Fruit fly (Drosophila melanogaster) whole organism, embryonic: ENCODE data around the gene pnt.
A peak's percentile ranks its signal among the peaks of the same experiment; 100 is the strongest.

Source experiments
- Awh ChIP-seq: fragments of 200-800 bp; sonication (Bioruptor generic); IDR thresholded peaks from 2 replicates; pipeline ENCODE4, ENCODE4 v1.3.6; 2022; ENCODE audit warnings: missing biosample characterization, missing genetic modification characterization
- Bteb2 ChIP-seq: fragments of 200-800 bp; sonication (Bioruptor generic); optimal IDR thresholded peaks from 2 replicates; lab custom pipeline; 2016; ENCODE audit warnings: missing biosample characterization, missing genetic modification characterization
- CG10267 ChIP-seq: fragments of 200-800 bp; sonication (Bioruptor generic); optimal IDR thresholded peaks from 2 replicates; lab custom pipeline; 2018; ENCODE audit warnings: missing biosample characterization, mild to moderate bottlenecking, missing genetic modification characterization, moderate library complexity
- CG11560 ChIP-seq: fragments of 200-800 bp; sonication (Bioruptor generic); IDR thresholded peaks from 3 replicates; pipeline ENCODE4 v1.3.6; 2022; ENCODE audit warnings: missing biosample characterization, missing genetic modification characterization
- CG14965 ChIP-seq: fragments of 200-800 bp; sonication (Bioruptor generic); optimal IDR thresholded peaks from 2 replicates; lab custom pipeline; 2016; ENCODE audit warnings: missing biosample characterization, missing genetic modification characterization, borderline replicate concordance
- CG15479 ChIP-seq: fragments of 200-800 bp; sonication (Bioruptor generic); optimal IDR thresholded peaks from 3 replicates; lab custom pipeline; 2019; ENCODE audit warnings: missing biosample characterization, mild to moderate bottlenecking, missing genetic modification characterization, moderate library complexity
- CG16863 ChIP-seq: fragments of 200-800 bp; sonication (Bioruptor generic); optimal IDR thresholded peaks from 3 replicates; lab custom pipeline; 2016; ENCODE audit warnings: missing biosample characterization, missing genetic modification characterization
- CG2116 ChIP-seq: fragments of 200-800 bp; sonication (Bioruptor generic); optimal IDR thresholded peaks from 3 replicates; lab custom pipeline; 2018; ENCODE audit warnings: missing biosample characterization, mild to moderate bottlenecking, missing genetic modification characterization
- CG30431 ChIP-seq: fragments of 200-800 bp; sonication (Bioruptor generic); optimal IDR thresholded peaks from 2 replicates; lab custom pipeline; 2017; ENCODE audit warnings: missing biosample characterization, missing genetic modification characterization
- CG31224 ChIP-seq: fragments of 200-800 bp; sonication (Bioruptor generic); IDR thresholded peaks from 2 replicates; pipeline ENCODE4 v1.3.6; 2022; ENCODE audit warnings: missing biosample characterization, missing genetic modification characterization
- CG32772 ChIP-seq: fragments of 200-800 bp; sonication (Bioruptor generic); IDR thresholded peaks from 2 replicates; pipeline ENCODE4 v1.3.6; 2022; ENCODE audit warnings: missing biosample characterization, missing genetic modification characterization
- CG42726 ChIP-seq: fragments of 200-800 bp; sonication (Bioruptor generic); IDR thresholded peaks from 2 replicates; pipeline ENCODE4 v1.3.6; 2022; ENCODE audit warnings: missing biosample characterization, missing genetic modification characterization; ENCODE audit not compliant: partially characterized antibody
- CG43689 ChIP-seq: fragments of 200-800 bp; sonication (Bioruptor generic); IDR thresholded peaks from 2 replicates; pipeline ENCODE4 v1.3.6; 2022; ENCODE audit warnings: missing biosample characterization, missing genetic modification characterization
- CG4404 ChIP-seq: fragments of 200-800 bp; sonication (Bioruptor generic); IDR thresholded peaks from 2 replicates; pipeline ENCODE4 v1.3.6; 2022; ENCODE audit warnings: missing biosample characterization, missing genetic modification characterization
- CG4854 ChIP-seq: fragments of 200-800 bp; sonication (Bioruptor generic); optimal IDR thresholded peaks from 2 replicates; lab custom pipeline; 2016; ENCODE audit warnings: missing biosample characterization, missing genetic modification characterization, inconsistent platforms
- CG5245 ChIP-seq: fragments of 200-800 bp; sonication (Bioruptor generic); optimal IDR thresholded peaks from 3 replicates; lab custom pipeline; 2016; ENCODE audit warnings: missing biosample characterization, missing genetic modification characterization
- CG8290 ChIP-seq, 3 experiments: fragments of 200-800 bp; sonication (Bioruptor generic); optimal IDR thresholded peaks; 2 replicates each; lab custom pipeline; 2016 to 2019; ENCODE audit warnings: missing biosample characterization in 3 of 3, missing genetic modification characterization in 3 of 3, mild to moderate bottlenecking in 2 of 3, moderate library complexity in 1 of 3
- CG8924 ChIP-seq: fragments of 200-800 bp; optimal IDR thresholded peaks from 3 replicates; lab custom pipeline; 2019; ENCODE audit warnings: missing biosample characterization, mild to moderate bottlenecking, missing genetic modification characterization, moderate library complexity
- Dbx ChIP-seq: fragments of 200-800 bp; sonication (Bioruptor generic); IDR thresholded peaks from 3 replicates; pipeline ENCODE4 v1.3.6; 2022; ENCODE audit warnings: missing biosample characterization, missing genetic modification characterization
- E2f1 ChIP-seq: fragments of 200-800 bp; sonication (Bioruptor generic); IDR thresholded peaks from 2 replicates; pipeline ENCODE4 v1.3.6; 2022; ENCODE audit warnings: missing biosample characterization, missing genetic modification characterization
- Fer2 ChIP-seq: fragments of 200-800 bp; sonication (Bioruptor generic); optimal IDR thresholded peaks from 2 replicates; lab custom pipeline; 2018; ENCODE audit warnings: missing biosample characterization, mild to moderate bottlenecking, missing genetic modification characterization, moderate library complexity
- HmgZ ChIP-seq: fragments of 200-800 bp; sonication (Bioruptor generic); optimal IDR thresholded peaks from 2 replicates; lab custom pipeline; 2018; ENCODE audit warnings: missing biosample characterization, mild to moderate bottlenecking, missing genetic modification characterization
- Hsf ChIP-seq: fragments of 200-800 bp; sonication (Bioruptor generic); optimal IDR thresholded peaks from 3 replicates; lab custom pipeline; 2016; ENCODE audit warnings: missing biosample characterization, missing genetic modification characterization
- NC2α ChIP-seq: fragments of 200-800 bp; sonication (Bioruptor generic); optimal IDR thresholded peaks from 2 replicates; lab custom pipeline; 2016; ENCODE audit warnings: missing biosample characterization, missing genetic modification characterization
- Opbp ChIP-seq: fragments of 200-800 bp; sonication (Bioruptor generic); IDR thresholded peaks from 3 replicates; pipeline ENCODE4 v1.3.6; 2022; ENCODE audit warnings: missing biosample characterization, missing genetic modification characterization; ENCODE audit not compliant: partially characterized antibody
- Six4 ChIP-seq: fragments of 200-800 bp; sonication (Bioruptor generic); optimal IDR thresholded peaks from 2 replicates; lab custom pipeline; 2016; ENCODE audit warnings: missing biosample characterization, missing genetic modification characterization
- Sox100B ChIP-seq: fragments of 200-800 bp; sonication (Bioruptor generic); optimal IDR thresholded peaks from 3 replicates; lab custom pipeline; 2018; ENCODE audit warnings: missing biosample characterization, mild to moderate bottlenecking, missing genetic modification characterization
- TFAM ChIP-seq: fragments of 200-800 bp; sonication (Bioruptor generic); optimal IDR thresholded peaks from 2 replicates; lab custom pipeline; 2017; ENCODE audit warnings: missing biosample characterization, missing genetic modification characterization, inconsistent platforms
- ase ChIP-seq: fragments of 200-800 bp; sonication (Bioruptor generic); IDR thresholded peaks from 3 replicates; pipeline ENCODE4 v1.3.6; 2022; ENCODE audit warnings: missing biosample characterization, missing genetic modification characterization
- ato ChIP-seq: fragments of 200-800 bp; sonication (Bioruptor generic); IDR thresholded peaks from 2 replicates; pipeline ENCODE4 v1.3.6; 2022; ENCODE audit warnings: missing biosample characterization, missing genetic modification characterization; ENCODE audit not compliant: partially characterized antibody
- cas ChIP-seq: fragments of 200-800 bp; sonication (Bioruptor generic); IDR thresholded peaks from 2 replicates; pipeline ENCODE4 v1.3.6; 2022; ENCODE audit warnings: missing biosample characterization, missing genetic modification characterization
- caup ChIP-seq: fragments of 200-800 bp; sonication (Bioruptor generic); optimal IDR thresholded peaks from 3 replicates; lab custom pipeline; 2017; ENCODE audit warnings: missing biosample characterization, mild to moderate bottlenecking, missing genetic modification characterization, moderate library complexity; ENCODE audit not compliant: severe bottlenecking
- ems ChIP-seq: fragments of 200-800 bp; sonication (Bioruptor generic); optimal IDR thresholded peaks from 3 replicates; lab custom pipeline; 2016; ENCODE audit warnings: missing biosample characterization, missing genetic modification characterization
- ewg ChIP-seq: fragments of 200-800 bp; sonication (Bioruptor generic); optimal IDR thresholded peaks from 3 replicates; lab custom pipeline; 2017; ENCODE audit warnings: mild to moderate bottlenecking, missing biosample characterization, missing genetic modification reagents, missing genetic modification characterization
- ftz-f1 ChIP-seq: fragments of 200-800 bp; sonication (Bioruptor generic); optimal IDR thresholded peaks from 2 replicates; lab custom pipeline; 2016; ENCODE audit warnings: missing biosample characterization, missing genetic modification characterization
- gce ChIP-seq: fragments of 200-800 bp; sonication (Bioruptor generic); IDR thresholded peaks from 3 replicates; pipeline ENCODE4 v1.3.6; 2022; ENCODE audit warnings: missing biosample characterization, missing genetic modification characterization
- her ChIP-seq: fragments of 200-800 bp; sonication (Bioruptor generic); optimal IDR thresholded peaks from 2 replicates; lab custom pipeline; 2016; ENCODE audit warnings: missing biosample characterization, missing genetic modification characterization
- jumu ChIP-seq: fragments of 200-800 bp; sonication (Bioruptor generic); optimal IDR thresholded peaks from 3 replicates; lab custom pipeline; 2016; ENCODE audit warnings: missing biosample characterization, missing genetic modification characterization
- kah ChIP-seq: fragments of 200-800 bp; sonication (Bioruptor generic); optimal IDR thresholded peaks from 2 replicates; lab custom pipeline; 2018; ENCODE audit warnings: missing biosample characterization, mild to moderate bottlenecking, missing genetic modification characterization
- mld ChIP-seq: fragments of 200-800 bp; sonication (Bioruptor generic); IDR thresholded peaks from 3 replicates; pipeline ENCODE4 v1.3.6; 2022; ENCODE audit warnings: missing biosample characterization, missing genetic modification characterization; ENCODE audit not compliant: partially characterized antibody
- nau ChIP-seq: fragments of 200-800 bp; sonication (Bioruptor generic); optimal IDR thresholded peaks from 3 replicates; lab custom pipeline; 2017; ENCODE audit warnings: missing biosample characterization, mild to moderate bottlenecking, missing genetic modification characterization, missing genetic modification reagents
- pb ChIP-seq: fragments of 200-800 bp; sonication (Bioruptor generic); optimal IDR thresholded peaks from 3 replicates; lab custom pipeline; 2016; ENCODE audit warnings: missing biosample characterization, missing genetic modification characterization
- pros ChIP-seq: fragments of 200-800 bp; sonication (Bioruptor generic); optimal IDR thresholded peaks from 3 replicates; lab custom pipeline; 2019; ENCODE audit warnings: missing biosample characterization, mild to moderate bottlenecking, missing genetic modification characterization, moderate library complexity
- rib ChIP-seq: fragments of 200-800 bp; sonication (Bioruptor generic); IDR thresholded peaks from 2 replicates; pipeline ENCODE4 v1.3.6; 2022; ENCODE audit warnings: missing biosample characterization, missing genetic modification characterization
- shn ChIP-seq: fragments of 200-800 bp; sonication (Bioruptor generic); optimal IDR thresholded peaks from 3 replicates; lab custom pipeline; 2016; ENCODE audit warnings: missing biosample characterization, missing genetic modification characterization
- sr ChIP-seq: fragments of 200-800 bp; sonication (Bioruptor generic); IDR thresholded peaks from 3 replicates; pipeline ENCODE4 v1.3.6; 2022; ENCODE audit warnings: missing biosample characterization, missing genetic modification characterization
- stwl ChIP-seq: fragments of 200-800 bp; sonication (Bioruptor generic); optimal IDR thresholded peaks from 3 replicates; lab custom pipeline; 2018; ENCODE audit warnings: missing biosample characterization, mild to moderate bottlenecking, missing genetic modification characterization, moderate library complexity
- unpg ChIP-seq: fragments of 200-800 bp; sonication (Bioruptor generic); optimal IDR thresholded peaks from 3 replicates; lab custom pipeline; 2018; ENCODE audit warnings: missing biosample characterization, mild to moderate bottlenecking, missing genetic modification characterization, moderate library complexity
- z ChIP-seq: fragments of 200-800 bp; sonication (Bioruptor generic); IDR thresholded peaks from 3 replicates; pipeline ENCODE4 v1.3.6; 2022; ENCODE audit warnings: missing biosample characterization, missing genetic modification characterization
- zf30C ChIP-seq: fragments of 200-800 bp; sonication (Bioruptor generic); optimal IDR thresholded peaks from 3 replicates; lab custom pipeline; 2018; ENCODE audit warnings: missing biosample characterization, mild to moderate bottlenecking, missing genetic modification characterization

pnt gene

dm6 chr3R:23257986-23258427, 88.0 kb downstream of the pnt start, which contains the start of the genes wda and Pex11c (continued):
- no peak for TF ChIP-seq pb
- no peak for TF ChIP-seq CG14965 (GFP tag; lab: Kevin White, UChicago)
- no peak for TF ChIP-seq kah
- peak; percentile 77; the same call in 2 of the 3 replicates for TF ChIP-seq Opbp (GFP tag; lab: Robert Waterston, UW)
- peak; percentile 88 for TF ChIP-seq E2f1 (GFP tag; lab: Robert Waterston, UW)
- TF ChIP-seq ato = peak; percentile 44; the same call in 1 of the 2 replicates
- TF ChIP-seq ftz-f1 (GFP tag; lab: Kevin White, UChicago) = no peak
- TF ChIP-seq jumu (GFP tag; lab: Kevin White, UChicago) = peak; percentile 12
- TF ChIP-seq ems (GFP tag; lab: Kevin White, UChicago) = peak; percentile 35
- no peak for TF ChIP-seq sr
- no peak for TF ChIP-seq mld (GFP tag; lab: Robert Waterston, UW)
- peak; percentile 33 for TF ChIP-seq CG16863 (GFP tag; lab: Kevin White, UChicago)
- no peak for TF ChIP-seq CG15479 (GFP tag; lab: Kevin White, UChicago)
- TF ChIP-seq cas (GFP tag; lab: Robert Waterston, UW) = peak; percentile 69; the same call in 1 of the 2 replicates
- peak; percentile 42 for TF ChIP-seq HmgZ
- peak; percentile 87 for TF ChIP-seq CG2116 (GFP tag; lab: Kevin White, UChicago)
- no peak for TF ChIP-seq rib (GFP tag; lab: Robert Waterston, UW)
- TF ChIP-seq CG32772 = no peak; the same call in 1 of the 2 replicates
- TF ChIP-seq CG5245 = peak; percentile 43
- TF ChIP-seq CG31224 (GFP tag; lab: Robert Waterston, UW) = no peak; the same call in none of the 2 replicates
- TF ChIP-seq CG4404 = peak; percentile 84
- peak; percentile 72 for TF ChIP-seq ewg (GFP tag; lab: Kevin White, UChicago)
- TF ChIP-seq unpg (GFP tag; lab: Kevin White, UChicago) = peak; percentile 94
- TF ChIP-seq CG10267 (tag; lab: Kevin White, UChicago) = peak; percentile 89
- TF ChIP-seq zf30C (GFP tag; lab: Kevin White, UChicago) = no peak
- peak; percentile 85; the same call in 2 of the 3 replicates for TF ChIP-seq Dbx (GFP tag; lab: Robert Waterston, UW)
- no peak for TF ChIP-seq gce (GFP tag; lab: Robert Waterston, UW)
- no peak for TF ChIP-seq her
- peak; percentile 44 for TF ChIP-seq Fer2 (tag; lab: Kevin White, UChicago)
- peak; percentile 91 for TF ChIP-seq CG8924 (tag; lab: Kevin White, UChicago)
- TF ChIP-seq CG8290 (GFP tag; optimal IDR thresholded peaks at IDR 0.05; lab: Kevin White, UChicago) = peak; percentile 30
- no peak for TF ChIP-seq CG8290 (tag; optimal IDR thresholded peaks at IDR 0.05; lab: Kevin White, UChicago)
- no peak for TF ChIP-seq z
- TF ChIP-seq Sox100B (GFP tag; lab: Kevin White, UChicago) = peak; percentile 80
- peak; percentile 73 for TF ChIP-seq CG30431 (GFP tag; lab: Kevin White, UChicago)
- no peak for TF ChIP-seq TFAM (GFP tag; lab: Kevin White, UChicago)
- TF ChIP-seq CG43689 (GFP tag; lab: Robert Waterston, UW) = 0 out of 2 replicates have a peak, but pooled peaks have one; percentile 23
- TF ChIP-seq caup (GFP tag; lab: Kevin White, UChicago) = peak; percentile 82
- TF ChIP-seq shn (GFP tag; lab: Kevin White, UChicago) = no peak
- TF ChIP-seq Bteb2 (GFP tag; lab: Kevin White, UChicago) = peak; percentile 6
- TF ChIP-seq Six4 (GFP tag; lab: Kevin White, UChicago) = peak; percentile 56
- no peak for TF ChIP-seq CG4854 (GFP tag; lab: Kevin White, UChicago)
- TF ChIP-seq CG11560 (tag; lab: Robert Waterston, UW) = no peak; the same call in 2 of the 3 replicates
- peak; percentile 85 for TF ChIP-seq ase (GFP tag; lab: Robert Waterston, UW)
- TF ChIP-seq Awh (GFP tag; lab: Robert Waterston, UW) = peak; percentile 74; the same call in 1 of the 2 replicates
- peak; percentile 60 for TF ChIP-seq stwl
- TF ChIP-seq Hsf (GFP tag; lab: Kevin White, UChicago) = peak; percentile 24
- TF ChIP-seq pros (GFP tag; lab: Kevin White, UChicago) = no peak
- no peak for TF ChIP-seq NC2α
- TF ChIP-seq CG42726 (GFP tag; lab: Robert Waterston, UW) = peak; percentile 41; the same call in 1 of the 2 replicates
- no peak for TF ChIP-seq nau (GFP tag; lab: Kevin White, UChicago)
